Worm (Caenorhabditis elegans): Measurements from ENCODE around the gene Y4C6B.4.

DNA sequence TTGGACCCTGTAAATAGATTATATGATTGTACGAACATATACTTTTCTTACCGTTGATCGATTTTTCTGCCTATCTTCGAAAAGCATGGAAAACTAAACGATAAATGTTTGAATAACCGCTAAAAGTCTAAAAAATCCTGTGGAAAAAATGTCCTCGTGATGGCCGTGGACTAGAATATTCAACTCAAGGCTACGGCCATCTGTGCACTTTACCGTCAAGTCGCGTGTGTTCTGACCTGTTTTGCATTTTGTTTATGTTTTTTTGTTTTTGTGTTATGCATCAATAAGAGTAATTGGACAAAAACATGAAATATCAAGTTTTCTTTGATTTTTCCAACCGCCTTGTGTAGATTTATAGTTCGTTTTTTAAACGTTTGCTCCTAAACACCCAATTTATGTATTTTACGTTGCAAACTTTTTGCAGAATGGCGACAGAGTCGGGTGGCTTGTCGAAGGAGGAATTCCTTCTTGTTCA lies 37.9 kb downstream of the Y4C6B.4 start, which contains the start of the genes hda-6 and F41H10.4:
- TF ChIP-seq unc-62 (GFP tag; optimal IDR thresholded peaks at IDR 0.05) = no peak
- no peak for TF ChIP-seq mdl-1 (tag; optimal IDR thresholded peaks at IDR 0.05)
- peak; percentile 75 for TF ChIP-seq nhr-23 (tag; optimal IDR thresholded peaks at IDR 0.05)
